Worm (Caenorhabditis elegans) whole organism, midembryonic: ENCODE results near the gene pcs-1.
"Not testable (repeated sequence)": the region's sequence is repeated elsewhere in the genome, so short reads cannot be mapped to it uniquely, and the experiment has no call there.

Experiments
- T22C8.4 ChIP-seq: fragments of 200-800 bp; sonication (Bioruptor generic); IDR thresholded peaks from 2 replicates; pipeline ENCODE4 v1.3.6; 2022; ENCODE audit warnings: missing genetic modification characterization, missing compliant biosample characterization
- cog-1 ChIP-seq: sonication (generic microtip); optimal IDR thresholded peaks from 2 replicates; lab custom pipeline; 2016; ENCODE audit warnings: missing genetic modification characterization, missing compliant biosample characterization
- flt-1 ChIP-seq: fragments of 200-800 bp; sonication (Bioruptor generic); IDR thresholded peaks from 2 replicates; pipeline ENCODE4 v1.3.6; 2022; ENCODE audit warnings: missing genetic modification characterization, missing compliant biosample characterization
- klf-2 ChIP-seq: fragments of 200-800 bp; sonication (Bioruptor generic); conservative IDR thresholded peaks from 2 replicates; pipeline ENCODE4 v1.3.6; 2022; ENCODE audit warnings: missing genetic modification reagents, missing genetic modification characterization, missing compliant biosample characterization
- med-1 ChIP-seq: sonication (generic microtip); optimal IDR thresholded peaks from 2 replicates; lab custom pipeline; 2017; ENCODE audit warnings: missing genetic modification characterization, mild to moderate bottlenecking, missing compliant biosample characterization, antibody characterized with exemption, missing genetic modification reagents; ENCODE audit not compliant: insufficient read depth
- ref-1 ChIP-seq: fragments of 200-800 bp; sonication (Bioruptor generic); conservative IDR thresholded peaks from 2 replicates; pipeline ENCODE4 v1.3.6; 2022; ENCODE audit warnings: missing genetic modification reagents, missing genetic modification characterization, missing compliant biosample characterization
- tab-1 ChIP-seq: fragments of 200-800 bp; sonication (Bioruptor generic); IDR thresholded peaks from 2 replicates; pipeline ENCODE4 v1.3.6; 2022; ENCODE audit warnings: missing genetic modification characterization, missing compliant biosample characterization
- ztf-23 ChIP-seq: fragments of 200-800 bp; sonication (Bioruptor generic); IDR thresholded peaks from 2 replicates; pipeline ENCODE4 v1.3.6; 2022; ENCODE audit warnings: missing genetic modification reagents, missing genetic modification characterization, missing compliant biosample characterization
- ztf-29 ChIP-seq: fragments of 200-800 bp; sonication (Bioruptor generic); IDR thresholded peaks from 2 replicates; pipeline ENCODE4 v1.3.6; 2022; ENCODE audit warnings: missing genetic modification reagents, missing genetic modification characterization, missing compliant biosample characterization

The pcs-1 gene

ce11 chrII:11564127-11564526 is 13.4 kb downstream of the pcs-1 start, which contains the start of gene F54D5.15:
F54D5.15 (minus strand) TSS chrII:11564227.
- TF ChIP-seq flt-1 = no peak
- no peak for TF ChIP-seq ztf-29 (GFP tag; lab: Robert Waterston, UW)
- TF ChIP-seq T22C8.4 (GFP tag; lab: Robert Waterston, UW) = no peak

- TF ChIP-seq ztf-29 (GFP tag; lab: Robert Waterston, UW) (no peak), flt-1 (no peak), tab-1 (no peak), klf-2 (GFP tag; lab: Robert Waterston, UW) (no peak), cog-1 (tag; lab: Kevin White, UChicago) (no peak), med-1 (GFP tag; lab: Kevin White, UChicago) (no peak), ref-1 (GFP tag; lab: Robert Waterston, UW) (no peak), ztf-23 (no peak), T22C8.4 (GFP tag; lab: Robert Waterston, UW) (no peak)
These were observed 21.2 kb downstream of the pcs-1 start, which contains the start of gene F54D5.17 for ce11 chrII:11556338-11556737. F54D5.17 (plus strand) TSS chrII:11556638.

ce11 chrII:11555634-11556033 is 21.9 kb downstream of the pcs-1 start, which contains the start of gene F54D5.24:
F54D5.24 (plus strand) TSS chrII:11555949.
- TF ChIP-seq ztf-29 (GFP tag; lab: Robert Waterston, UW) (peak; percentile 25; the same call in 1 of the 2 replicates), T22C8.4 (GFP tag; lab: Robert Waterston, UW) (no peak)

ce11 chrII:11551981-11552380 is 25.6 kb downstream of the pcs-1 start, which contains the start of gene dhgd-1:
dhgd-1 (minus strand) TSS chrII:11552081.
- not testable (repeated sequence) for TF ChIP-seq tab-1; klf-2 (GFP tag; lab: Robert Waterston, UW); med-1 (GFP tag; lab: Kevin White, UChicago)

- TF ChIP-seq flt-1 (0 out of 2 replicates have a peak, but pooled peaks have one; percentile 13), tab-1 (no peak)
These were observed 30.3 kb downstream of the pcs-1 start, which contains the start of gene F54D5.7 for ce11 chrII:11547254-11547687. F54D5.7 (plus strand) TSS chrII:11547517.

- TF ChIP-seq T22C8.4 (GFP tag; lab: Robert Waterston, UW) = no peak
- no peak for TF ChIP-seq ztf-23
- no peak for TF ChIP-seq ref-1 (GFP tag; lab: Robert Waterston, UW)
- TF ChIP-seq ztf-29 (GFP tag; lab: Robert Waterston, UW) = no peak
- no peak for TF ChIP-seq tab-1
- no peak for TF ChIP-seq klf-2 (GFP tag; lab: Robert Waterston, UW)
- TF ChIP-seq flt-1 = no peak
- no peak for TF ChIP-seq cog-1 (tag; lab: Kevin White, UChicago)
- TF ChIP-seq med-1 (GFP tag; lab: Kevin White, UChicago) = no peak
These were observed 31.6 kb downstream of the pcs-1 start for ce11 chrII:11545952-11546325.

- TF ChIP-seq flt-1 (peak; percentile 87), tab-1 (peak; percentile 49; the same call in 1 of the 2 replicates), ref-1 (GFP tag; lab: Robert Waterston, UW) (no peak), ztf-23 (peak; percentile 76), T22C8.4 (GFP tag; lab: Robert Waterston, UW) (peak; percentile 49; the same call in 1 of the 2 replicates), ztf-29 (GFP tag; lab: Robert Waterston, UW) (no peak), cog-1 (tag; lab: Kevin White, UChicago) (peak; percentile 88), med-1 (GFP tag; lab: Kevin White, UChicago) (no peak)
These were observed 32.1 kb downstream of the pcs-1 start, which contains the start of gene dnj-13 for ce11 chrII:11545299-11545951. dnj-13 (plus strand) TSS chrII:11545701.

- TF ChIP-seq klf-2 (GFP tag; lab: Robert Waterston, UW) = no peak
- no peak for TF ChIP-seq flt-1
- no peak for TF ChIP-seq tab-1
- TF ChIP-seq ztf-29 (GFP tag; lab: Robert Waterston, UW) = no peak
- no peak for TF ChIP-seq cog-1 (tag; lab: Kevin White, UChicago)
- no peak for TF ChIP-seq T22C8.4 (GFP tag; lab: Robert Waterston, UW)
- no peak for TF ChIP-seq ztf-23
- no peak for TF ChIP-seq ref-1 (GFP tag; lab: Robert Waterston, UW)
- no peak for TF ChIP-seq med-1 (GFP tag; lab: Kevin White, UChicago)
These were observed 32.8 kb downstream of the pcs-1 start, which contains the start of gene F54D5.9 for ce11 chrII:11544714-11545113. F54D5.9 (minus strand) TSS chrII:11544828.

ce11 chrII:11542958-11543357 is 34.6 kb downstream of the pcs-1 start:
- no peak for TF ChIP-seq ztf-29 (GFP tag; lab: Robert Waterston, UW)
- no peak for TF ChIP-seq flt-1
- TF ChIP-seq ztf-23 = no peak
- TF ChIP-seq klf-2 (GFP tag; lab: Robert Waterston, UW) = no peak
- no peak for TF ChIP-seq tab-1
- TF ChIP-seq T22C8.4 (GFP tag; lab: Robert Waterston, UW) = no peak
- no peak for TF ChIP-seq ref-1 (GFP tag; lab: Robert Waterston, UW)
- TF ChIP-seq med-1 (GFP tag; lab: Kevin White, UChicago) = no peak
- TF ChIP-seq cog-1 (tag; lab: Kevin White, UChicago) = no peak

- TF ChIP-seq T22C8.4 (GFP tag; lab: Robert Waterston, UW) (peak; percentile 62), flt-1 (no peak)
These were observed 35.2 kb downstream of the pcs-1 start, which contains the start of gene gtf-2E2 for ce11 chrII:11542385-11542784. gtf-2E2 (minus strand) TSS chrII:11542495.
